Fruit fly (Drosophila melanogaster) whole organism, embryonic: ENCODE results near the gene Pep.

ENCODE experiments used
- Atf3 ChIP-seq: fragments of 200-800 bp; sonication (Bioruptor generic); optimal IDR thresholded peaks from 3 replicates; lab custom pipeline; 2016; ENCODE audit warnings: missing biosample characterization, missing genetic modification characterization
- CG11504 ChIP-seq: fragments of 200-800 bp; sonication (Bioruptor generic); optimal IDR thresholded peaks from 3 replicates; lab custom pipeline; 2019; ENCODE audit warnings: missing biosample characterization, mild to moderate bottlenecking, missing genetic modification characterization, moderate library complexity
- CG12104 ChIP-seq: fragments of 200-800 bp; sonication (Bioruptor generic); optimal IDR thresholded peaks from 3 replicates; lab custom pipeline; 2016; ENCODE audit warnings: missing biosample characterization, missing genetic modification characterization
- CG13296 ChIP-seq: fragments of 200-800 bp; sonication (Bioruptor generic); optimal IDR thresholded peaks from 3 replicates; lab custom pipeline; 2018; ENCODE audit warnings: missing biosample characterization, mild to moderate bottlenecking, missing genetic modification characterization
- CG14965 ChIP-seq: fragments of 200-800 bp; sonication (Bioruptor generic); optimal IDR thresholded peaks from 2 replicates; lab custom pipeline; 2016; ENCODE audit warnings: missing biosample characterization, missing genetic modification characterization, borderline replicate concordance
- CG1529 ChIP-seq: fragments of 200-800 bp; sonication (Bioruptor generic); optimal IDR thresholded peaks from 3 replicates; lab custom pipeline; 2018; ENCODE audit warnings: missing biosample characterization, missing genetic modification characterization
- CG15696 ChIP-seq: fragments of 200-800 bp; sonication (Bioruptor generic); optimal IDR thresholded peaks from 2 replicates; lab custom pipeline; 2019; ENCODE audit warnings: missing biosample characterization, mild to moderate bottlenecking, missing genetic modification characterization, moderate library complexity
- CG17186 ChIP-seq: fragments of 200-800 bp; sonication (Bioruptor generic); optimal IDR thresholded peaks from 3 replicates; lab custom pipeline; 2017; ENCODE audit warnings: missing biosample characterization, missing genetic modification reagents, missing genetic modification characterization
- CG17568 ChIP-seq: fragments of 200-800 bp; sonication (Bioruptor generic); optimal IDR thresholded peaks from 2 replicates; lab custom pipeline; 2018; ENCODE audit warnings: missing biosample characterization, mild to moderate bottlenecking, missing genetic modification characterization, moderate library complexity
- CG17912 ChIP-seq: fragments of 200-800 bp; sonication (Bioruptor generic); optimal IDR thresholded peaks from 2 replicates; lab custom pipeline; 2018; ENCODE audit warnings: missing biosample characterization, mild to moderate bottlenecking, missing genetic modification characterization
- CG18619 ChIP-seq: fragments of 200-800 bp; sonication (Bioruptor generic); optimal IDR thresholded peaks from 3 replicates; lab custom pipeline; 2017; ENCODE audit warnings: missing biosample characterization, mild to moderate bottlenecking, missing genetic modification characterization
- CG2116 ChIP-seq: fragments of 200-800 bp; sonication (Bioruptor generic); optimal IDR thresholded peaks from 3 replicates; lab custom pipeline; 2018; ENCODE audit warnings: missing biosample characterization, mild to moderate bottlenecking, missing genetic modification characterization
- CG2129 ChIP-seq: fragments of 200-800 bp; sonication (Bioruptor generic); IDR thresholded peaks from 2 replicates; pipeline ENCODE4 v1.3.6; 2022; ENCODE audit warnings: missing biosample characterization, missing genetic modification characterization; ENCODE audit not compliant: partially characterized antibody
- CG33213 ChIP-seq: fragments of 200-800 bp; sonication (Bioruptor generic); optimal IDR thresholded peaks from 3 replicates; lab custom pipeline; 2016; ENCODE audit warnings: missing biosample characterization, missing genetic modification characterization
- CG3407 ChIP-seq: fragments of 200-800 bp; sonication (Bioruptor generic); optimal IDR thresholded peaks from 2 replicates; lab custom pipeline; 2018; ENCODE audit warnings: missing biosample characterization, mild to moderate bottlenecking, missing genetic modification characterization
- CG4328 ChIP-seq: fragments of 200-800 bp; sonication (Bioruptor generic); optimal IDR thresholded peaks from 3 replicates; lab custom pipeline; 2017; ENCODE audit warnings: missing biosample characterization, missing genetic modification reagents, missing genetic modification characterization
- CG43689 ChIP-seq: fragments of 200-800 bp; sonication (Bioruptor generic); IDR thresholded peaks from 2 replicates; pipeline ENCODE4 v1.3.6; 2022; ENCODE audit warnings: missing biosample characterization, missing genetic modification characterization
- CG5245 ChIP-seq: fragments of 200-800 bp; sonication (Bioruptor generic); optimal IDR thresholded peaks from 3 replicates; lab custom pipeline; 2016; ENCODE audit warnings: missing biosample characterization, missing genetic modification characterization
- CG6791 ChIP-seq: fragments of 200-800 bp; sonication (Bioruptor generic); IDR thresholded peaks from 3 replicates; pipeline ENCODE4 v1.3.6; 2022; ENCODE audit warnings: missing biosample characterization, missing genetic modification characterization; ENCODE audit not compliant: partially characterized antibody
- CG7839 ChIP-seq: fragments of 200-800 bp; sonication (Bioruptor generic); optimal IDR thresholded peaks from 3 replicates; lab custom pipeline; 2018; ENCODE audit warnings: missing biosample characterization, mild to moderate bottlenecking, missing genetic modification characterization, moderate library complexity
- CG8089 ChIP-seq: fragments of 200-800 bp; sonication (Bioruptor generic); optimal IDR thresholded peaks from 3 replicates; lab custom pipeline; 2016; ENCODE audit warnings: missing biosample characterization, missing genetic modification characterization
- CG8290 ChIP-seq, 3 experiments: fragments of 200-800 bp; sonication (Bioruptor generic); optimal IDR thresholded peaks; 2 replicates each; lab custom pipeline; 2016 to 2019; ENCODE audit warnings: missing biosample characterization in 3 of 3, missing genetic modification characterization in 3 of 3, mild to moderate bottlenecking in 2 of 3, moderate library complexity in 1 of 3
- CG8944 ChIP-seq: fragments of 200-800 bp; sonication (Bioruptor generic); optimal IDR thresholded peaks from 3 replicates; lab custom pipeline; 2016; ENCODE audit warnings: missing biosample characterization, missing genetic modification characterization
- CG9932 ChIP-seq: fragments of 200-800 bp; sonication (Bioruptor generic); IDR thresholded peaks from 2 replicates; pipeline ENCODE4 v1.3.6; 2022; ENCODE audit warnings: missing biosample characterization, missing genetic modification characterization
- E2f1 ChIP-seq: fragments of 200-800 bp; sonication (Bioruptor generic); IDR thresholded peaks from 2 replicates; pipeline ENCODE4 v1.3.6; 2022; ENCODE audit warnings: missing biosample characterization, missing genetic modification characterization
- Fer2 ChIP-seq: fragments of 200-800 bp; sonication (Bioruptor generic); optimal IDR thresholded peaks from 2 replicates; lab custom pipeline; 2018; ENCODE audit warnings: missing biosample characterization, mild to moderate bottlenecking, missing genetic modification characterization, moderate library complexity
- Hr39 ChIP-seq: fragments of >200 bp; optimal IDR thresholded peaks from 2 replicates; lab custom pipeline; 2017
- Nf-YA ChIP-seq: fragments of 200-800 bp; sonication (Bioruptor generic); IDR thresholded peaks from 2 replicates; pipeline ENCODE4 v1.3.6; 2022; ENCODE audit warnings: missing biosample characterization, missing genetic modification characterization
- NfI ChIP-seq: fragments of 200-800 bp; sonication (Bioruptor generic); optimal IDR thresholded peaks from 3 replicates; lab custom pipeline; 2018; ENCODE audit warnings: missing biosample characterization, mild to moderate bottlenecking, missing genetic modification characterization, moderate library complexity
- abd-A ChIP-seq: fragments of 200-800 bp; sonication (Bioruptor generic); optimal IDR thresholded peaks from 3 replicates; lab custom pipeline; 2019; ENCODE audit warnings: missing biosample characterization, mild to moderate bottlenecking, missing genetic modification characterization, moderate library complexity
- ap ChIP-seq: fragments of 200-800 bp; sonication (Bioruptor generic); IDR thresholded peaks from 2 replicates; pipeline ENCODE4 v1.3.6; 2022; ENCODE audit warnings: missing biosample characterization, missing genetic modification characterization
- bcd ChIP-seq: fragments of 200-800 bp; sonication (Bioruptor generic); optimal IDR thresholded peaks from 2 replicates; lab custom pipeline; 2017; ENCODE audit warnings: missing biosample characterization, mild to moderate bottlenecking, missing genetic modification characterization
- br ChIP-seq: fragments of >200 bp; optimal IDR thresholded peaks from 2 replicates; lab custom pipeline; 2017
- btn ChIP-seq: fragments of 200-800 bp; sonication (Bioruptor generic); optimal IDR thresholded peaks from 2 replicates; lab custom pipeline; 2016; ENCODE audit warnings: missing biosample characterization, missing genetic modification characterization
- chm ChIP-seq: fragments of 200-800 bp; sonication (Bioruptor generic); IDR thresholded peaks from 2 replicates; pipeline ENCODE4 v1.3.6; 2022; ENCODE audit warnings: missing biosample characterization, missing genetic modification characterization
- chn ChIP-seq: fragments of 200-800 bp; sonication (Bioruptor generic); optimal IDR thresholded peaks from 2 replicates; lab custom pipeline; 2016; ENCODE audit warnings: missing biosample characterization, missing genetic modification characterization
- crp ChIP-seq, 2 experiments: fragments of 200-800 bp; sonication (Bioruptor generic); optimal IDR thresholded peaks; 2 replicates in 1 of 2; 3 replicates in 1 of 2; lab custom pipeline; 2017; ENCODE audit warnings: missing biosample characterization in 2 of 2, missing genetic modification characterization in 2 of 2, mild to moderate bottlenecking in 1 of 2, moderate library complexity in 1 of 2
- dysf ChIP-seq: fragments of 200-800 bp; sonication (Bioruptor generic); IDR thresholded peaks from 3 replicates; pipeline ENCODE4 v1.3.6; 2022; ENCODE audit warnings: missing biosample characterization, missing genetic modification characterization
- ems ChIP-seq: fragments of 200-800 bp; sonication (Bioruptor generic); optimal IDR thresholded peaks from 3 replicates; lab custom pipeline; 2016; ENCODE audit warnings: missing biosample characterization, missing genetic modification characterization
- grau ChIP-seq: fragments of 200-800 bp; optimal IDR thresholded peaks from 3 replicates; lab custom pipeline; 2019; ENCODE audit warnings: missing biosample characterization, mild to moderate bottlenecking, missing genetic modification characterization, moderate library complexity
- lov ChIP-seq, 2 experiments: fragments of 200-800 bp in 1 of 2; fragments of >200 bp in 1 of 2; sonication (Bioruptor generic) in 1 of 2; IDR thresholded peaks in 1 of 2; optimal IDR thresholded peaks in 1 of 2; 2 replicates in 1 of 2; 3 replicates in 1 of 2; pipeline versions ENCODE4 v1.3.6 to Lab custom; 2017 to 2022; ENCODE audit warnings: missing biosample characterization in 1 of 2, missing genetic modification characterization in 1 of 2
- luna ChIP-seq: fragments of 200-800 bp; sonication (Bioruptor generic); optimal IDR thresholded peaks from 2 replicates; lab custom pipeline; 2016; ENCODE audit warnings: missing biosample characterization, missing genetic modification characterization
- otp ChIP-seq: fragments of 200-800 bp; sonication (Bioruptor generic); IDR thresholded peaks from 3 replicates; pipeline ENCODE4, ENCODE4 v1.3.6; 2022; ENCODE audit warnings: missing biosample characterization, missing genetic modification characterization
- pb ChIP-seq: fragments of 200-800 bp; sonication (Bioruptor generic); optimal IDR thresholded peaks from 3 replicates; lab custom pipeline; 2016; ENCODE audit warnings: missing biosample characterization, missing genetic modification characterization
- peb ChIP-seq: fragments of 200-800 bp; sonication (Bioruptor generic); IDR thresholded peaks from 2 replicates; pipeline ENCODE4 v1.3.6; 2022; ENCODE audit warnings: missing biosample characterization, missing genetic modification characterization
- pzg ChIP-seq: fragments of 200-800 bp; sonication (Bioruptor generic); optimal IDR thresholded peaks from 3 replicates; lab custom pipeline; 2018; ENCODE audit warnings: missing biosample characterization, mild to moderate bottlenecking, missing genetic modification characterization, moderate library complexity
- repo ChIP-seq: fragments of 200-800 bp; sonication (Bioruptor generic); optimal IDR thresholded peaks from 2 replicates; lab custom pipeline; 2016; ENCODE audit warnings: missing biosample characterization, missing genetic modification characterization
- scrt ChIP-seq: fragments of 200-800 bp; sonication (Bioruptor generic); optimal IDR thresholded peaks from 2 replicates; lab custom pipeline; 2018; ENCODE audit warnings: missing biosample characterization, mild to moderate bottlenecking, missing genetic modification characterization, moderate library complexity
- tgo ChIP-seq: fragments of 200-800 bp; sonication (Bioruptor generic); IDR thresholded peaks from 3 replicates; pipeline ENCODE4 v1.3.6; 2022; ENCODE audit warnings: missing biosample characterization, missing genetic modification characterization
- usp ChIP-seq: fragments of >200 bp; optimal IDR thresholded peaks from 2 replicates; lab custom pipeline; 2017; ENCODE audit warnings: missing biosample characterization, missing genetic modification characterization
- zfh1 ChIP-seq: fragments of 200-800 bp; sonication (Bioruptor generic); IDR thresholded peaks from 3 replicates; pipeline ENCODE4 v1.3.6; 2022; ENCODE audit warnings: missing biosample characterization, missing genetic modification characterization

Pep gene

DNA sequence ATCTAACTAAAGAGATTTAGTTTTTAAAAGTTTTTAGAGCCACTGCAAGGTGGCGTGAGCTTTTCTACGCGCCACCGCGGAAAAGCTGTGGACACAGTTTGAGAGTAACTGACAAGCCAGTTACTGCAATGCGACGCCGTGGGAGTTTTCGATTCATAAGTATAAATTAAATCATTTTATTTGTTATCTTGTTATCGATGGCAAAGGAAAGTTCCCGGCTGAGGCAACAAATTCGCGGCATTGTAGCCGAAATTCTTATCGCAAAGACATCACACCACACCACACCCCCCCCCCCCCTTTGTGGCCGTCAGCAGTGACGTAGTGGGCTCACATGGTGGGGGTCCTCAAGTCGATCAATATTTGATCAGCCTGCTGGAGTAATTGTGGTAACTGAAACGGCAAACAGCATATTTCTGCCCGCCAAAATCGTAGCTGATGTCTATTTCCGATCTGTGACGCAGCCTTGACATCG, 11.0 kb upstream of the Pep start (continued):
- TF ChIP-seq pb (GFP tag; lab: Kevin White, UChicago) (no peak), bcd (GFP tag; lab: Kevin White, UChicago) (peak; percentile 3), CG13296 (GFP tag; lab: Kevin White, UChicago) (peak; percentile 67), CG2129 (GFP tag; lab: Robert Waterston, UW) (no peak), CG15696 (tag; lab: Kevin White, UChicago) (no peak), CG5245 (no peak), Hr39 (lab: Kevin White, UChicago) (no peak), br (lab: Kevin White, UChicago) (no peak), luna (no peak), ap (GFP tag; lab: Robert Waterston, UW) (no peak), CG3407 (GFP tag; lab: Kevin White, UChicago) (no peak), CG6791 (GFP tag; lab: Robert Waterston, UW) (no peak), CG17912 (GFP tag; lab: Kevin White, UChicago) (no peak), chn (GFP tag; lab: Kevin White, UChicago) (no peak), Fer2 (tag; lab: Kevin White, UChicago) (no peak), CG4328 (GFP tag; lab: Kevin White, UChicago) (peak; percentile 46), otp (GFP tag; lab: Robert Waterston, UW) (0 out of 3 replicates have a peak, but pooled peaks have one; percentile 32), usp (GFP tag; lab: Kevin White, UChicago) (no peak), CG12104 (GFP tag; lab: Kevin White, UChicago) (no peak), CG17186 (no peak), peb (GFP tag; lab: Robert Waterston, UW) (no peak), CG8089 (no peak), CG33213 (GFP tag; lab: Kevin White, UChicago) (no peak), abd-A (peak; percentile 28), crp (GFP tag; optimal IDR thresholded peaks at IDR 0.05; lab: Kevin White, UChicago) (peak in 1 of 2 experiments; percentile 4), CG2116 (GFP tag; lab: Kevin White, UChicago) (peak; percentile 35), CG11504 (tag; lab: Kevin White, UChicago) (peak; percentile 36), Atf3 (no peak), scrt (GFP tag; lab: Kevin White, UChicago) (peak; percentile 42), repo (no peak), CG1529 (GFP tag; lab: Kevin White, UChicago) (no peak), chm (GFP tag; lab: Robert Waterston, UW) (no peak), CG8290 (GFP tag; optimal IDR thresholded peaks at IDR 0.05; lab: Kevin White, UChicago) (no peak), CG8290 (tag; optimal IDR thresholded peaks at IDR 0.05; lab: Kevin White, UChicago) (peak in 1 of 2 experiments; percentile 82), CG43689 (GFP tag; lab: Robert Waterston, UW) (no peak), CG17568 (GFP tag; lab: Kevin White, UChicago) (peak; percentile 36), btn (GFP tag; lab: Kevin White, UChicago) (no peak), zfh1 (peak; percentile 51; the same call in 1 of the 3 replicates), pzg (GFP tag; lab: Kevin White, UChicago) (peak; percentile 9), lov (optimal IDR thresholded peaks at IDR 0.05; lab: Kevin White, UChicago) (no peak), lov (GFP tag; IDR thresholded peaks at IDR 0.05; lab: Robert Waterston, UW) (0 out of 3 replicates have a peak, but pooled peaks have one; percentile 18), NfI (GFP tag; lab: Kevin White, UChicago) (peak; percentile 26), CG18619 (no peak), CG8944 (GFP tag; lab: Kevin White, UChicago) (no peak), Nf-YA (GFP tag; lab: Robert Waterston, UW) (no peak), grau (tag; lab: Kevin White, UChicago) (peak; percentile 13), CG9932 (peak; percentile 35; the same call in 1 of the 2 replicates), E2f1 (peak; percentile 9; the same call in 1 of the 2 replicates), ems (GFP tag; lab: Kevin White, UChicago) (no peak), tgo (GFP tag; lab: Robert Waterston, UW) (no peak), CG7839 (peak; percentile 6), dysf (no peak), CG14965 (GFP tag; lab: Kevin White, UChicago) (no peak)
